Worm (Caenorhabditis elegans): Measurements from ENCODE around the gene dpy-31.

Gene dpy-31

DNA sequence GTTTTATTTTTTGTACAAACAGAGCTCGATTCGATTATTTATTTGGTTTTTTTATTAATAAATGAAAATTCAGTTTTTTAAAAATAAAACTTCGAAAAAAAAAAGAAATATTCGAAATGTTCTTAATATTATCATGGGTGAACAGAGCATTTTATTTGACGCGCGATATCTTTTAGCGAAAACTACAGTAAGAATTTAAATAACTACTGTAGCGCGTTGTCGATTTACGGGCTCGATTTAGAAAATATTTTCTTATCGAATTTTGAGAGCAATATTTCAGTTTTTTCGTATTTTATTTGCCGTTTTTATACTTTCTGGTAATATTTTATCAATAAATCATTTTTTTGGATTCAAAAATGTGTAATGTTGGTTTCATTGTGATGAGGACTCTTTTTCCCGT, 19.1 kb downstream of the dpy-31 start:
- TF ChIP-seq F33H1.4 (GFP tag; IDR thresholded peaks at IDR 0.05) (peak; percentile 64; the same call in 1 of the 2 replicates), madf-6 (GFP tag; IDR thresholded peaks at IDR 0.05) (peak; percentile 55), madf-8 (GFP tag; conservative IDR thresholded peaks at IDR 0.05) (peak; percentile 28), lsl-1 (GFP tag; optimal IDR thresholded peaks at IDR 0.05) (peak; percentile 90), him-1 (tag; optimal IDR thresholded peaks at IDR 0.05) (peak; percentile 77), mes-4 (tag; optimal IDR thresholded peaks at IDR 0.05) (no peak), B0336.3 (GFP tag; IDR thresholded peaks at IDR 0.05) (no peak), ceh-91 (GFP tag; IDR thresholded peaks at IDR 0.05) (peak; percentile 53; the same call in 1 of the 2 replicates), snpc-3.4 (tag; optimal IDR thresholded peaks at IDR 0.05) (peak; percentile 22), hsf-1 (GFP tag; IDR thresholded peaks at IDR 0.05) (no peak), D2030.7 (GFP tag; IDR thresholded peaks at IDR 0.05) (no peak), Y56A3A.18 (GFP tag; IDR thresholded peaks at IDR 0.05) (0 out of 2 replicates have a peak, but pooled peaks have one; percentile 37), xnd-1 (tag; optimal IDR thresholded peaks at IDR 0.05) (peak; percentile 35)

DNA sequence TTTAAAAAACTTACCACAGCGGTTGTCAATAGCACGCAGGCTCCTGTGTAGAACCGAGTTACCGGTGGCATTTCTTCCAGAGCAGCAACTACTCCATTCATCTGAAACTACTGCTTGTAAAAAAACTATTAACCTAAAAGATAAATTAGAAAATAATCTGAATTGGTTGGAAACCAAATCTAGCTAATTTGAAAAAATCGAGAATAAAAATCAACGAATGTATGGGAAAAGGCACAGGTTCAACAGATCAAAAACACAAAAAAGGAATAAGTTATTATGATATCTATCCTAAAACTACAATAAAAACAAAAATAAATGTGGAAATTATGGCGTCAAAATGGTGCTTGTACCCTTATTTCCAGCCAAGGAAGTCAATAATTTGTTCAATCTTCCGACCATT, 21.0 kb downstream of the dpy-31 start, which contains the start of gene der-2:
Gene der-2 (minus strand): TSS at position 101 of the 400 bp plus-strand sequence.
- TF ChIP-seq ztf-18 (tag; optimal IDR thresholded peaks at IDR 0.05) (no peak), lsl-1 (GFP tag; optimal IDR thresholded peaks at IDR 0.05) (no peak), B0261.1 (tag; optimal IDR thresholded peaks at IDR 0.05) (no peak), bed-1 (GFP tag; IDR thresholded peaks at IDR 0.05) (no peak), Y95B8A.8 (GFP tag; IDR thresholded peaks at IDR 0.05) (no peak), attf-6 (GFP tag; IDR thresholded peaks at IDR 0.05) (no peak), hlh-26 (GFP tag; conservative IDR thresholded peaks at IDR 0.05) (no peak), snpc-1.3 (tag; optimal IDR thresholded peaks at IDR 0.05; ENCODE audit: insufficient read depth) (no peak), hrde-1 (tag; optimal IDR thresholded peaks at IDR 0.05; ENCODE audit: borderline replicate concordance) (no peak), bed-2 (GFP tag; IDR thresholded peaks at IDR 0.05) (no peak), akir-1 (GFP tag; optimal IDR thresholded peaks at IDR 0.05) (no peak)

DNA sequence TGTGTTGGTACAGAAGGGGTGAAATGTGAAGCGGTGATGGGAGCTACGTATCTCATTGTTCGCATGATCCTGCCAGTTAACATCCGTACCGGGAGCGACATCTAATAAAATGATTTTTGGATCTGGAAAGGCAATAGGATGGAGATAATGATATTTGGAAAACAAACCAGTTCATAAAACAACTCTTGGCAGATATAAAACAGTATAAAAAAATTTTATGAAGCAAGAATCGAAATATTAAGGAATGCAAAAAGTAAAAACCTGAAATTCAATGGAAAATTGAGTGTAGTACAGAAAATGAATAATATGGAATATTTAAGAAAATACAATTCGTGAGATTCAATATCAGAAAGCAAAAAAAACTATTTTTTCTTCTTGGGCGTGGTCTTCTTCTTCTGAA, 24.6 kb downstream of the dpy-31 start, which contains the start of gene hsp-75:
Gene hsp-75 (minus strand): TSS at position 101 of the 400 bp plus-strand sequence.
- TF ChIP-seq athp-1 (tag; optimal IDR thresholded peaks at IDR 0.05) (no peak), C17E4.6 (GFP tag; IDR thresholded peaks at IDR 0.05) (no peak), F22D6.2 (tag; optimal IDR thresholded peaks at IDR 0.05) (no peak), ceh-100 (GFP tag; IDR thresholded peaks at IDR 0.05) (no peak), unc-130 (GFP tag; optimal IDR thresholded peaks at IDR 0.05) (no peak), nfya-1 (tag; optimal IDR thresholded peaks at IDR 0.05; ENCODE audit: borderline replicate concordance, insufficient read depth) (no peak), lag-1 (GFP tag; IDR thresholded peaks at IDR 0.05) (no peak), atf-7 (tag; optimal IDR thresholded peaks at IDR 0.05) (no peak), lir-1 (GFP tag; conservative IDR thresholded peaks at IDR 0.05) (no peak), lin-26 (GFP tag; IDR thresholded peaks at IDR 0.05) (no peak), Y79H2A.3 (GFP tag; conservative IDR thresholded peaks at IDR 0.05) (no peak), bed-2 (GFP tag; IDR thresholded peaks at IDR 0.05) (no peak), nhr-27 (tag; optimal IDR thresholded peaks at IDR 0.05) (no peak), cebp-1 (GFP tag; IDR thresholded peaks at IDR 0.05) (no peak), cebp-1 (tag; optimal IDR thresholded peaks at IDR 0.05) (no peak)
